Worm (Caenorhabditis elegans) whole organism, young adult: ENCODE measurements around the gene C43C3.4.

Experiments used
- nfyb-1 ChIP-seq: fragments of 200-800 bp; sonication (Bioruptor generic); IDR thresholded peaks from 2 replicates; pipeline ENCODE4 v1.3.6; 2022; ENCODE audit warnings: missing genetic modification reagents, missing genetic modification characterization, missing compliant biosample characterization
- snpc-4 ChIP-seq, 5 experiments: fragments of 150-350 bp in 1 of 5; sonication (generic microtip) in 4 of 5; optimal IDR thresholded peaks; 2 replicates each; lab custom pipeline; 2014 to 2018; ENCODE audit warnings: missing genetic modification characterization in 5 of 5, missing biosample characterization in 3 of 5, antibody characterized with exemption in 2 of 5, mild to moderate bottlenecking in 2 of 5, missing compliant biosample characterization in 2 of 5, missing genotype in 2 of 5, moderate library complexity in 2 of 5, missing genetic modification reagents in 1 of 5
- ztf-28 ChIP-seq: fragments of 200-800 bp; sonication (Bioruptor generic); IDR thresholded peaks from 2 replicates; pipeline ENCODE4 v1.3.6; 2022; ENCODE audit warnings: missing genetic modification reagents, missing genetic modification characterization, missing compliant biosample characterization

DNA sequence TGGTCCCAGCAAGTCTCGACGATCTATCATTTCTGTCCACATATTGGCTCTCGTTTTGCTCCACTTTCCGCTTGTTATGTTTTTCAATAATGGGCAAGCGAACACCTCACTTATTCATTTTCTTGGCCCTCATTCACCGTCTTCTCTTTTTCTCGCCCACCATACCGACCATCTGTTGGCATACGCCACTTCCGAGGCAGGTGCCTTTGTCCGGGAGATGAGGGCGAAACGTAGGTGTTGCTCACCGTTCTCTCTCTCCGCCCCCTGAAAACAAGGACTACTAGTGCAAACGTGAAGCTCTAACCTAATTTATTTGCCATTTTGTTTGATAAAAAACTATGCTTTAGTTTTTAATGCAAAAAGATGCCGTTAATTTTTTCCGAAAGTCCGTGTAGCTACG lies 23.0 kb upstream of the C43C3.4 start:
- no peak for TF ChIP-seq ztf-28 (GFP tag; lab: Robert Waterston, UW)
- TF ChIP-seq nfyb-1 (GFP tag; lab: Robert Waterston, UW), result no peak
- TF ChIP-seq snpc-4 (GFP tag; optimal IDR thresholded peaks at IDR 0.05; lab: Kevin White, UChicago), result no peak
- no peak for TF ChIP-seq snpc-4 (tag; optimal IDR thresholded peaks at IDR 0.05; lab: Kevin White, UChicago)
